Worm (Caenorhabditis elegans) whole organism, young adult: Measurements from ENCODE around the gene ver-4.

Experiments used
- C06A6.2 ChIP-seq: fragments of 200-800 bp; sonication (Bioruptor generic); conservative IDR thresholded peaks from 2 replicates; pipeline ENCODE4 v1.3.6; 2022; ENCODE audit warnings: missing genetic modification characterization, missing compliant biosample characterization
- athp-1 ChIP-seq: sonication (generic microtip); optimal IDR thresholded peaks from 2 replicates; lab custom pipeline; 2017; ENCODE audit warnings: mild to moderate bottlenecking, missing genetic modification characterization, missing compliant biosample characterization
- die-1 ChIP-seq: sonication (generic microtip); optimal IDR thresholded peaks from 2 replicates; lab custom pipeline; 2016; ENCODE audit warnings: missing genotype, mild to moderate bottlenecking, missing genetic modification characterization, missing compliant biosample characterization

ce11 chrX:10958427-10958826, 23.7 kb upstream of the ver-4 start, which contains the start of gene nlp-19:
- no peak for TF ChIP-seq C06A6.2 (GFP tag; lab: Robert Waterston, UW)
- TF ChIP-seq die-1 (tag; lab: Kevin White, UChicago) = no peak
- no peak for TF ChIP-seq athp-1 (tag; lab: Kevin White, UChicago)
